Worm (Caenorhabditis elegans): ENCODE results near the gene fbxa-59.

DNA sequence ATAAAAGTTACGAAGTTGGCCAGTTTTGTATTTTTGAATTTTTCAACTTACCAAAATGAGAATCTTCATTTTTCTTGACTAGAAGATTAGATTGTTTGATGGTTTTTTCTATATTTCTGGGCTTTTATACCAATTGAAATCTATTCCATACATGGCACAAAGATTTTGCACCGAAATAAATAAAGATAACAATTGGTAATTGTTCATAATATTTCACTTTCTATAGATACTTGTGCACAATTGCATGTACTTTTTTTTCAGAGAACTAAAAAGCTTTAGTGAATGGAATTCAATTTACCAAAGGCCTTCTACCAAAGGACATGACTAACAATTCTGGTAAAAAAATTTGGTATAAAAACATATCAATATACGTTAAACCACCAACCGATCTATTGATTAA lies 11.3 kb upstream of the fbxa-59 start, which contains the start of the genes T12B5.15 and T12B5.14:
- TF ChIP-seq daf-16 (GFP tag; optimal IDR thresholded peaks at IDR 0.05): no peak
- no peak for TF ChIP-seq daf-16 (tag; optimal IDR thresholded peaks at IDR 0.05)
- TF ChIP-seq ceh-62 (tag; optimal IDR thresholded peaks at IDR 0.05): no peak
- TF ChIP-seq F49E8.2 (tag; optimal IDR thresholded peaks at IDR 0.05; ENCODE audit: borderline replicate concordance): no peak
- no peak for TF ChIP-seq nhr-25 (tag; optimal IDR thresholded peaks at IDR 0.05; ENCODE audit: borderline replicate concordance, insufficient read depth)
- no peak for TF ChIP-seq dmd-8 (GFP tag; IDR thresholded peaks at IDR 0.05)
- TF ChIP-seq T20F7.1 (GFP tag; optimal IDR thresholded peaks at IDR 0.05): no peak
- TF ChIP-seq hlh-30 (tag; optimal IDR thresholded peaks at IDR 0.05; ENCODE audit: insufficient read depth): no peak
- no peak for TF ChIP-seq egl-43 (GFP tag; IDR thresholded peaks at IDR 0.05)
- no peak for TF ChIP-seq nhr-6 (tag; optimal IDR thresholded peaks at IDR 0.05)
- TF ChIP-seq unc-130 (GFP tag; optimal IDR thresholded peaks at IDR 0.05): no peak
- TF ChIP-seq lin-15B (tag; optimal IDR thresholded peaks at IDR 0.05): no peak
- TF ChIP-seq aha-1 (tag): no peak
- no peak for TF ChIP-seq egl-27 (tag; optimal IDR thresholded peaks at IDR 0.05)

Data from whole organism, L4 larva.